Worm (Caenorhabditis elegans) whole organism, L3 larva: Measurements from ENCODE around the gene smg-8.

Experiments
- R02D3.7 ChIP-seq: fragments of 150-350 bp; optimal IDR thresholded peaks from 2 replicates; lab custom pipeline; 2014; ENCODE audit warnings: missing biosample characterization, missing genetic modification characterization
- ZK546.5 ChIP-seq: sonication (generic microtip); optimal IDR thresholded peaks from 2 replicates; lab custom pipeline; 2017; ENCODE audit warnings: missing biosample characterization, missing genetic modification characterization
- aly-2 ChIP-seq: fragments of 150-350 bp; optimal IDR thresholded peaks from 2 replicates; lab custom pipeline; 2014; ENCODE audit warnings: missing biosample characterization, missing genetic modification characterization
- ama-1 ChIP-seq: fragments of 150-350 bp; optimal IDR thresholded peaks from 2 replicates; lab custom pipeline; 2018
- ceh-16 ChIP-seq: sonication (generic microtip); optimal IDR thresholded peaks from 2 replicates; lab custom pipeline; 2017; ENCODE audit warnings: missing biosample characterization, missing genetic modification characterization
- ceh-28 ChIP-seq: fragments of 150-350 bp; optimal IDR thresholded peaks from 2 replicates; lab custom pipeline; 2014; ENCODE audit warnings: missing biosample characterization, missing genetic modification reagents, missing genetic modification characterization
- ceh-82 ChIP-seq: fragments of 150-350 bp; optimal IDR thresholded peaks from 2 replicates; lab custom pipeline; 2014; ENCODE audit warnings: missing biosample characterization, missing genetic modification characterization
- ceh-9 ChIP-seq: sonication (generic microtip); optimal IDR thresholded peaks from 2 replicates; lab custom pipeline; 2018; ENCODE audit warnings: missing biosample characterization, missing genetic modification characterization
- daf-12 ChIP-seq: fragments of 150-350 bp; optimal IDR thresholded peaks from 2 replicates; lab custom pipeline; 2014; ENCODE audit warnings: missing biosample characterization, missing genetic modification reagents, missing genetic modification characterization
- egl-27 ChIP-seq: sonication (generic microtip); optimal IDR thresholded peaks from 4 replicates; lab custom pipeline; 2017; ENCODE audit warnings: missing biosample characterization, missing genetic modification reagents, missing genetic modification characterization
- egl-5 ChIP-seq: fragments of 150-350 bp; optimal IDR thresholded peaks from 2 replicates; lab custom pipeline; 2017; ENCODE audit warnings: missing biosample characterization, missing genetic modification reagents, missing genetic modification characterization, inconsistent platforms
- elt-1 ChIP-seq: fragments of 150-350 bp; optimal IDR thresholded peaks from 2 replicates; lab custom pipeline; 2014; ENCODE audit warnings: missing biosample characterization, missing genetic modification characterization
- elt-2 ChIP-seq: sonication (generic microtip); optimal IDR thresholded peaks from 2 replicates; lab custom pipeline; 2016; ENCODE audit warnings: missing genetic modification reagents, mild to moderate bottlenecking, missing genetic modification characterization, missing compliant biosample characterization
- elt-3 ChIP-seq, 3 experiments: fragments of 150-350 bp in 1 of 3; sonication (generic microtip) in 2 of 3; optimal IDR thresholded peaks; 2 replicates in 2 of 3; 4 replicates in 1 of 3; lab custom pipeline; 2014 to 2017; ENCODE audit warnings: missing biosample characterization in 3 of 3, missing genetic modification characterization in 3 of 3
- eor-1 ChIP-seq, 2 experiments: fragments of 150-350 bp; optimal IDR thresholded peaks; 2 replicates each; lab custom pipeline; 2014 to 2018; ENCODE audit warnings: missing biosample characterization in 2 of 2, missing genetic modification characterization in 2 of 2
- fkh-10 ChIP-seq: sonication (generic microtip); optimal IDR thresholded peaks from 2 replicates; lab custom pipeline; 2017; ENCODE audit warnings: missing biosample characterization, missing genetic modification reagents, missing genetic modification characterization
- fkh-2 ChIP-seq: fragments of 150-350 bp; optimal IDR thresholded peaks from 2 replicates; lab custom pipeline; 2014; ENCODE audit warnings: missing biosample characterization, missing genetic modification reagents, missing genetic modification characterization
- fos-1 ChIP-seq: fragments of 150-350 bp; optimal IDR thresholded peaks from 2 replicates; lab custom pipeline; 2014; ENCODE audit warnings: missing biosample characterization, missing genetic modification characterization
- hmg-11 ChIP-seq: sonication (generic microtip); optimal IDR thresholded peaks from 2 replicates; lab custom pipeline; 2016; ENCODE audit warnings: missing genetic modification characterization, missing compliant biosample characterization
- jun-1 ChIP-seq: fragments of 150-350 bp; optimal IDR thresholded peaks from 2 replicates; lab custom pipeline; 2014; ENCODE audit warnings: missing biosample characterization, missing genetic modification reagents, missing genetic modification characterization
- lin-15B ChIP-seq: fragments of 150-350 bp; optimal IDR thresholded peaks from 2 replicates; lab custom pipeline; 2014; ENCODE audit warnings: missing biosample characterization, missing genetic modification characterization
- lin-39 ChIP-seq: fragments of 150-350 bp; optimal IDR thresholded peaks from 2 replicates; lab custom pipeline; 2018; ENCODE audit warnings: missing biosample characterization, missing genetic modification reagents, missing genetic modification characterization
- lsy-12 ChIP-seq: sonication (generic microtip); optimal IDR thresholded peaks from 2 replicates; lab custom pipeline; 2016; ENCODE audit warnings: mild to moderate bottlenecking, missing genetic modification characterization, missing compliant biosample characterization
- mdl-1 ChIP-seq: fragments of 150-350 bp; optimal IDR thresholded peaks from 2 replicates; lab custom pipeline; 2014; ENCODE audit warnings: missing biosample characterization, missing genetic modification characterization
- mml-1 ChIP-seq: fragments of 150-350 bp; sonication (generic microtip); optimal IDR thresholded peaks from 3 replicates; lab custom pipeline; 2014; ENCODE audit warnings: missing biosample characterization, missing genetic modification characterization
- nfya-1 ChIP-seq: sonication (generic microtip); optimal IDR thresholded peaks from 2 replicates; lab custom pipeline; 2017; ENCODE audit warnings: missing genetic modification characterization, mild to moderate bottlenecking, missing compliant biosample characterization, antibody characterized with exemption, moderate library complexity; ENCODE audit not compliant: insufficient read depth
- nhr-11 ChIP-seq: fragments of 150-350 bp; optimal IDR thresholded peaks from 2 replicates; lab custom pipeline; 2014; ENCODE audit warnings: missing biosample characterization, missing genetic modification characterization
- nhr-12 ChIP-seq: fragments of 150-350 bp; optimal IDR thresholded peaks from 2 replicates; lab custom pipeline; 2014; ENCODE audit warnings: missing biosample characterization, missing genetic modification characterization
- nhr-23 ChIP-seq: fragments of 150-350 bp; optimal IDR thresholded peaks from 2 replicates; lab custom pipeline; 2014; ENCODE audit warnings: missing biosample characterization, missing genetic modification reagents, missing genetic modification characterization
- nhr-237 ChIP-seq: fragments of 150-350 bp; optimal IDR thresholded peaks from 2 replicates; lab custom pipeline; 2014; ENCODE audit warnings: missing biosample characterization, missing genetic modification characterization
- nhr-25 ChIP-seq: sonication (generic microtip); optimal IDR thresholded peaks from 2 replicates; lab custom pipeline; 2017; ENCODE audit warnings: missing biosample characterization, missing genetic modification characterization
- nhr-28 ChIP-seq: fragments of 150-350 bp; optimal IDR thresholded peaks from 2 replicates; lab custom pipeline; 2014; ENCODE audit warnings: missing biosample characterization, missing genetic modification characterization
- nhr-43 ChIP-seq: sonication (generic microtip); optimal IDR thresholded peaks from 2 replicates; lab custom pipeline; 2016; ENCODE audit warnings: mild to moderate bottlenecking, missing genetic modification characterization, missing compliant biosample characterization; ENCODE audit not compliant: poor library complexity, severe bottlenecking
- nhr-67 ChIP-seq: fragments of 150-350 bp; optimal IDR thresholded peaks from 2 replicates; lab custom pipeline; 2014; ENCODE audit warnings: missing biosample characterization, missing genetic modification characterization
- nhr-76 ChIP-seq: fragments of 150-350 bp; sonication (generic microtip); optimal IDR thresholded peaks from 5 replicates; lab custom pipeline; 2014; ENCODE audit warnings: missing biosample characterization, missing genetic modification characterization
- nhr-77 ChIP-seq: fragments of 150-350 bp; optimal IDR thresholded peaks from 2 replicates; lab custom pipeline; 2014; ENCODE audit warnings: missing biosample characterization, missing genetic modification characterization
- pha-4 ChIP-seq: fragments of 150-350 bp; optimal IDR thresholded peaks from 2 replicates; lab custom pipeline; 2014; ENCODE audit warnings: missing biosample characterization, missing genetic modification reagents, missing genetic modification characterization
- pqm-1 ChIP-seq: fragments of 150-350 bp; optimal IDR thresholded peaks from 2 replicates; lab custom pipeline; 2017; ENCODE audit warnings: missing biosample characterization, missing genetic modification characterization, inconsistent platforms
- sea-2 ChIP-seq: fragments of 150-350 bp; sonication (generic microtip); optimal IDR thresholded peaks from 4 replicates; lab custom pipeline; 2014; ENCODE audit warnings: missing biosample characterization, missing genetic modification reagents, missing genetic modification characterization
- skn-1 ChIP-seq: fragments of 150-350 bp; optimal IDR thresholded peaks from 2 replicates; lab custom pipeline; 2014; ENCODE audit warnings: missing biosample characterization, missing genetic modification characterization
- snpc-4 ChIP-seq: fragments of 150-350 bp; optimal IDR thresholded peaks from 2 replicates; lab custom pipeline; 2014; ENCODE audit warnings: missing biosample characterization, missing genetic modification characterization
- tbx-2 ChIP-seq: sonication (generic microtip); optimal IDR thresholded peaks from 2 replicates; lab custom pipeline; 2016; ENCODE audit warnings: mild to moderate bottlenecking, missing genetic modification characterization, missing compliant biosample characterization
- unc-39 ChIP-seq: sonication (generic microtip); optimal IDR thresholded peaks from 4 replicates; lab custom pipeline; 2017; ENCODE audit warnings: missing biosample characterization, missing genetic modification characterization
- unc-62 ChIP-seq: fragments of 150-350 bp; sonication (generic microtip); optimal IDR thresholded peaks from 4 replicates; lab custom pipeline; 2014; ENCODE audit warnings: missing biosample characterization, missing genetic modification reagents, missing genetic modification characterization
- zag-1 ChIP-seq: fragments of 150-350 bp; optimal IDR thresholded peaks from 2 replicates; lab custom pipeline; 2014; ENCODE audit warnings: missing biosample characterization, missing genetic modification characterization
- ztf-11 ChIP-seq: fragments of 150-350 bp; optimal IDR thresholded peaks from 2 replicates; lab custom pipeline; 2014; ENCODE audit warnings: missing biosample characterization, missing genetic modification characterization
- ztf-4 ChIP-seq: fragments of 150-350 bp; optimal IDR thresholded peaks from 2 replicates; lab custom pipeline; 2014; ENCODE audit warnings: missing biosample characterization, missing genetic modification characterization

Gene smg-8

DNA sequence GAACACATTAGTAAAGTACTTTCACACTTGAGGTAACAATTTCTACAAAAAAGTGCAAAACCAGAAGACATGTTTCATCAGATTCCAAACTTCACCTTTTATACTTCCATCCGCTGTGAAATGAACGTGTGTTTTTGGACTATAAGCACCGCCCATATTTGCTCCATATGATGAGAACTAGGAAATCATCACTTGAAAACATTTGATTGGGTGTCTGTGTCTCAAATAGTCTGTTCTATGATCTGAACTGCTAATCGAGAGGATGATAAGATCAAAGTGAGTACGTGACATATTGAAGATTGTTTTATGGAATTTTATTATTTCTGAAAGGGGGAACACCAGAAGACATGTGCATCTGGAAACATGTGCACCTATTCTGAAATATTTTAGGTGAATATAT lies 54.1 kb downstream of the smg-8 start:
- TF ChIP-seq fos-1 (tag; lab: Kevin White, UChicago) (no peak), pqm-1 (tag; lab: Kevin White, UChicago) (peak; percentile 79), nhr-43 (tag; lab: Kevin White, UChicago) (peak; percentile 77), elt-2 (tag; lab: Kevin White, UChicago) (peak; percentile 31)

DNA sequence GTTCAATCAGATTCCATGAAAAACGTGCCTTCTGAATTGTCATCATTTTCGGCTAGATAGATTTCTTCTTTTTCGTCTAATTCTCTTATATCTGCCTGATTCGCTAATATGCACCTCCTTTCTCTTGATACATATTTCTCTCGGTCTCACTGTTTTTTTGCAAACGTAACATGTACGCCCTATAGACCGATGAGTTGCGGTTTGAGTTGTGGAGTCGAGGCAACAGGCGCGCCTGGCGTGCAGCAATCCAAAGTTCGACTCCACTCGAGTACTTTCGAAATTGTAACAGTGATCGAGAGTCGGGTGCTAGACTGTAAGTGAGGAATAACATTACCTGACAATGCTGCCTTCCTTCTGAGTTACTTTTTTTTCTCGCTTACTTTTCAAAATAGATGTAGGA lies 55.6 kb downstream of the smg-8 start:
- TF ChIP-seq egl-27 (tag; lab: Kevin White, UChicago) (peak; percentile 77), nhr-67 (tag; lab: Kevin White, UChicago) (no peak), ztf-11 (tag; lab: Kevin White, UChicago) (peak; percentile 34), unc-62 (GFP tag; lab: Kevin White, UChicago) (peak; percentile 44), snpc-4 (tag; lab: Kevin White, UChicago) (peak; percentile 84), aly-2 (tag; lab: Kevin White, UChicago) (no peak), skn-1 (tag; lab: Kevin White, UChicago) (peak; percentile 86), mml-1 (tag; lab: Kevin White, UChicago) (no peak), ceh-9 (tag; lab: Kevin White, UChicago) (no peak), ztf-4 (no peak), elt-2 (tag; lab: Kevin White, UChicago) (peak; percentile 64), lin-39 (tag; lab: Kevin White, UChicago) (peak; percentile 88), ceh-82 (tag; lab: Kevin White, UChicago) (no peak), ZK546.5 (tag; lab: Kevin White, UChicago) (no peak), unc-39 (tag; lab: Kevin White, UChicago) (no peak), elt-3 (tag; optimal IDR thresholded peaks at IDR 0.05; lab: Kevin White, UChicago) (peak in 1 of 3 experiments; percentile 55), pha-4 (peak; percentile 87), fkh-2 (no peak), zag-1 (tag; lab: Kevin White, UChicago) (no peak), nhr-25 (tag; lab: Kevin White, UChicago) (peak; percentile 88), nhr-43 (tag; lab: Kevin White, UChicago) (peak; percentile 90), lsy-12 (tag; lab: Kevin White, UChicago) (peak; percentile 83), tbx-2 (tag; lab: Kevin White, UChicago) (peak; percentile 76), hmg-11 (tag; lab: Kevin White, UChicago) (peak; percentile 88), nhr-11 (tag; lab: Kevin White, UChicago) (no peak), nhr-237 (no peak), jun-1 (peak; percentile 56), nhr-12 (no peak), nhr-77 (tag; lab: Kevin White, UChicago) (peak; percentile 84), daf-12 (tag; lab: Kevin White, UChicago) (no peak), nhr-28 (tag; lab: Kevin White, UChicago) (no peak), mdl-1 (no peak), fkh-10 (no peak), pqm-1 (tag; lab: Kevin White, UChicago) (peak; percentile 46), R02D3.7 (tag; lab: Kevin White, UChicago) (peak; percentile 44), lin-15B (tag; lab: Kevin White, UChicago) (peak; percentile 9), elt-1 (peak; percentile 17), nhr-76 (tag; lab: Kevin White, UChicago) (no peak), nhr-23 (tag; lab: Kevin White, UChicago) (peak; percentile 64), ceh-28 (tag; lab: Kevin White, UChicago) (peak; percentile 9), egl-5 (no peak), eor-1 (tag; optimal IDR thresholded peaks at IDR 0.05; lab: Kevin White, UChicago) (no peak), sea-2 (GFP tag; lab: Kevin White, UChicago) (no peak), fos-1 (tag; lab: Kevin White, UChicago) (peak; percentile 23), ceh-16 (tag; lab: Kevin White, UChicago) (no peak), nfya-1 (tag; lab: Kevin White, UChicago) (peak; percentile 72), ama-1 (peak; percentile 66)
